Worm (Caenorhabditis elegans) whole organism, L2 larva: ENCODE data around the gene T05H10.4.

ENCODE experiments used
- C34F6.9 ChIP-seq: fragments of 150-350 bp; optimal IDR thresholded peaks from 2 replicates; lab custom pipeline; 2014; ENCODE audit warnings: missing biosample characterization, missing genetic modification characterization
- F13H6.1 ChIP-seq: sonication (generic microtip); optimal IDR thresholded peaks from 2 replicates; lab custom pipeline; 2016; ENCODE audit warnings: missing genetic modification characterization, missing compliant biosample characterization
- alr-1 ChIP-seq: fragments of 150-350 bp; optimal IDR thresholded peaks from 2 replicates; lab custom pipeline; 2014; ENCODE audit warnings: missing biosample characterization, missing genetic modification characterization
- ama-1 ChIP-seq: fragments of 150-350 bp; optimal IDR thresholded peaks from 2 replicates; lab custom pipeline; 2018; ENCODE audit warnings: inconsistent platforms
- blmp-1 ChIP-seq: sonication (generic microtip); optimal IDR thresholded peaks from 2 replicates; lab custom pipeline; 2017; ENCODE audit warnings: missing genetic modification characterization, mild to moderate bottlenecking, missing compliant biosample characterization, antibody characterized with exemption, moderate library complexity; ENCODE audit not compliant: insufficient read depth
- ceh-16 ChIP-seq: fragments of 150-350 bp; optimal IDR thresholded peaks from 2 replicates; lab custom pipeline; 2014; ENCODE audit warnings: missing biosample characterization, missing genetic modification characterization
- crh-2 ChIP-seq: sonication (generic microtip); optimal IDR thresholded peaks from 2 replicates; lab custom pipeline; 2017; ENCODE audit warnings: missing biosample characterization, missing genetic modification characterization
- egl-27 ChIP-seq: sonication (generic microtip); optimal IDR thresholded peaks from 3 replicates; lab custom pipeline; 2017; ENCODE audit warnings: missing biosample characterization, missing genetic modification reagents, missing genetic modification characterization
- fos-1 ChIP-seq: fragments of 150-350 bp; optimal IDR thresholded peaks from 2 replicates; lab custom pipeline; 2014; ENCODE audit warnings: missing biosample characterization, missing genetic modification characterization
- gmeb-1 ChIP-seq: fragments of 150-350 bp; optimal IDR thresholded peaks from 2 replicates; lab custom pipeline; 2014; ENCODE audit warnings: missing biosample characterization, missing genetic modification characterization
- lin-13 ChIP-seq: fragments of 150-350 bp; optimal IDR thresholded peaks from 2 replicates; lab custom pipeline; 2014; ENCODE audit warnings: missing biosample characterization, missing genetic modification reagents, missing genetic modification characterization
- lsy-2 ChIP-seq, 2 experiments: fragments of 150-350 bp in 1 of 2; sonication (generic microtip) in 1 of 2; optimal IDR thresholded peaks; 2 replicates each; lab custom pipeline; 2014 to 2017; ENCODE audit warnings: missing biosample characterization in 2 of 2, missing genetic modification characterization in 2 of 2
- mab-5 ChIP-seq: fragments of 150-350 bp; optimal IDR thresholded peaks from 2 replicates; lab custom pipeline; 2014; ENCODE audit warnings: missing biosample characterization, missing genetic modification characterization
- mdl-1 ChIP-seq, 2 experiments: fragments of 150-350 bp in 1 of 2; sonication (generic microtip) in 1 of 2; optimal IDR thresholded peaks; 2 replicates each; lab custom pipeline; 2017; ENCODE audit warnings: missing biosample characterization in 2 of 2, missing genetic modification characterization in 2 of 2
- nhr-10 ChIP-seq: sonication (generic microtip); optimal IDR thresholded peaks from 2 replicates; lab custom pipeline; 2017; ENCODE audit warnings: missing biosample characterization, missing genetic modification characterization
- nhr-129 ChIP-seq: fragments of 150-350 bp; optimal IDR thresholded peaks from 2 replicates; lab custom pipeline; 2014; ENCODE audit warnings: missing biosample characterization, missing genetic modification characterization
- nhr-21 ChIP-seq: fragments of 150-350 bp; optimal IDR thresholded peaks from 2 replicates; lab custom pipeline; 2014; ENCODE audit warnings: missing biosample characterization, missing genetic modification characterization
- nhr-23 ChIP-seq: fragments of 150-350 bp; optimal IDR thresholded peaks from 2 replicates; lab custom pipeline; 2014; ENCODE audit warnings: missing biosample characterization, missing genetic modification reagents, missing genetic modification characterization
- nhr-237 ChIP-seq: fragments of 150-350 bp; optimal IDR thresholded peaks from 2 replicates; lab custom pipeline; 2014; ENCODE audit warnings: missing biosample characterization, missing genetic modification characterization
- nhr-25 ChIP-seq: fragments of 150-350 bp; sonication (generic microtip); optimal IDR thresholded peaks from 3 replicates; lab custom pipeline; 2014; ENCODE audit warnings: missing biosample characterization, missing genetic modification characterization
- nhr-6 ChIP-seq: fragments of 150-350 bp; optimal IDR thresholded peaks from 2 replicates; lab custom pipeline; 2014; ENCODE audit warnings: missing biosample characterization, missing genetic modification characterization
- peb-1 ChIP-seq: fragments of 150-350 bp; optimal IDR thresholded peaks from 2 replicates; lab custom pipeline; 2014; ENCODE audit warnings: missing biosample characterization, missing genetic modification characterization
- sem-4 ChIP-seq: fragments of 150-350 bp; optimal IDR thresholded peaks from 2 replicates; lab custom pipeline; 2014; ENCODE audit warnings: missing biosample characterization, missing genetic modification reagents, missing genetic modification characterization
- sma-3 ChIP-seq: sonication (generic microtip); optimal IDR thresholded peaks from 2 replicates; lab custom pipeline; 2016; ENCODE audit warnings: missing genetic modification reagents, missing genetic modification characterization, missing compliant biosample characterization
- sma-9 ChIP-seq, 2 experiments: fragments of 150-350 bp in 1 of 2; sonication (generic microtip) in 1 of 2; optimal IDR thresholded peaks; 2 replicates each; lab custom pipeline; 2014 to 2016; ENCODE audit warnings: missing genetic modification characterization in 2 of 2, mild to moderate bottlenecking in 1 of 2, missing biosample characterization in 1 of 2, missing compliant biosample characterization in 1 of 2, missing genetic modification reagents in 1 of 2, moderate library complexity in 1 of 2
- snpc-4 ChIP-seq: fragments of 150-350 bp; optimal IDR thresholded peaks from 2 replicates; lab custom pipeline; 2014; ENCODE audit warnings: missing biosample characterization, missing genetic modification characterization
- unc-55 ChIP-seq: fragments of 150-350 bp; sonication (generic microtip); optimal IDR thresholded peaks from 3 replicates; lab custom pipeline; 2014; ENCODE audit warnings: missing biosample characterization, missing genetic modification reagents, missing genetic modification characterization
- unc-62 ChIP-seq: fragments of 150-350 bp; optimal IDR thresholded peaks from 2 replicates; lab custom pipeline; 2014; ENCODE audit warnings: missing biosample characterization, missing genetic modification reagents, missing genetic modification characterization
- zag-1 ChIP-seq: fragments of 150-350 bp; optimal IDR thresholded peaks from 2 replicates; lab custom pipeline; 2014; ENCODE audit warnings: missing biosample characterization, missing genetic modification characterization
- ztf-1 ChIP-seq: fragments of 200-800 bp; sonication (Bioruptor generic); conservative IDR thresholded peaks from 2 replicates; pipeline ENCODE4 v1.3.6; 2022; ENCODE audit warnings: missing genetic modification characterization, missing compliant biosample characterization
- ztf-11 ChIP-seq: sonication (generic microtip); optimal IDR thresholded peaks from 2 replicates; lab custom pipeline; 2017; ENCODE audit warnings: missing biosample characterization, missing genetic modification characterization
- ztf-4 ChIP-seq: fragments of 150-350 bp; optimal IDR thresholded peaks from 2 replicates; lab custom pipeline; 2014; ENCODE audit warnings: missing biosample characterization, missing genetic modification characterization

The T05H10.4 gene

ce11 chrII:8071012-8071625 lies 18.2 kb downstream of the T05H10.4 start:
- TF ChIP-seq gmeb-1 (tag; lab: Kevin White, UChicago) (no peak), sma-3 (GFP tag; lab: Kevin White, UChicago) (peak; percentile 46), ama-1 (lab: Kevin White, UChicago) (no peak), fos-1 (tag; lab: Kevin White, UChicago) (peak; percentile 36), nhr-21 (tag; lab: Kevin White, UChicago) (peak; percentile 30), sma-9 (GFP tag; optimal IDR thresholded peaks at IDR 0.05; lab: Kevin White, UChicago) (peak; percentile 53), sma-9 (tag; optimal IDR thresholded peaks at IDR 0.05; lab: Kevin White, UChicago) (no peak), crh-2 (peak; percentile 33), sem-4 (tag; lab: Kevin White, UChicago) (no peak), blmp-1 (tag; lab: Kevin White, UChicago) (peak; percentile 52)

ce11 chrII:8071801-8072544 lies 19.0 kb downstream of the T05H10.4 start:
- peak; percentile 3 for TF ChIP-seq egl-27 (tag; lab: Kevin White, UChicago)
- TF ChIP-seq unc-62 (GFP tag; lab: Kevin White, UChicago) = peak; percentile 63
- TF ChIP-seq nhr-10 (tag; lab: Kevin White, UChicago) = no peak
- TF ChIP-seq mab-5 = peak; percentile 48
- no peak for TF ChIP-seq alr-1 (tag; lab: Kevin White, UChicago)
- TF ChIP-seq mdl-1 (tag; optimal IDR thresholded peaks at IDR 0.05; lab: Kevin White, UChicago) = peak in 1 of 2 experiments; percentile 83
- peak; percentile 76 for TF ChIP-seq F13H6.1
- TF ChIP-seq snpc-4 = peak; percentile 38
- peak; percentile 45 for TF ChIP-seq nhr-6 (tag; lab: Kevin White, UChicago)
- TF ChIP-seq ztf-11 (tag; lab: Kevin White, UChicago) = no peak
- no peak for TF ChIP-seq ztf-1 (GFP tag; lab: Robert Waterston, UW)
- peak; percentile 80 for TF ChIP-seq nhr-129
- peak; percentile 18 for TF ChIP-seq ztf-4 (tag; lab: Kevin White, UChicago)
- TF ChIP-seq lsy-2 (tag; optimal IDR thresholded peaks at IDR 0.05; lab: Kevin White, UChicago) = peak in 1 of 2 experiments; percentile 80
- TF ChIP-seq crh-2 = peak; percentile 77
- TF ChIP-seq sma-9 (GFP tag; optimal IDR thresholded peaks at IDR 0.05; lab: Kevin White, UChicago) = peak; percentile 91
- TF ChIP-seq sma-9 (tag; optimal IDR thresholded peaks at IDR 0.05; lab: Kevin White, UChicago) = no peak
- TF ChIP-seq unc-55 = peak; percentile 45
- peak; percentile 76 for TF ChIP-seq nhr-21 (tag; lab: Kevin White, UChicago)
- TF ChIP-seq C34F6.9 (tag; lab: Kevin White, UChicago) = peak; percentile 81
- TF ChIP-seq nhr-237 (tag; lab: Kevin White, UChicago) = no peak
- TF ChIP-seq blmp-1 (tag; lab: Kevin White, UChicago) = peak; percentile 39
- peak; percentile 26 for TF ChIP-seq fos-1 (tag; lab: Kevin White, UChicago)
- peak; percentile 53 for TF ChIP-seq zag-1 (tag; lab: Kevin White, UChicago)
- TF ChIP-seq peb-1 (tag; lab: Kevin White, UChicago) = no peak
- TF ChIP-seq lin-13 (GFP tag; lab: Kevin White, UChicago) = peak; percentile 11
- peak; percentile 63 for TF ChIP-seq nhr-25

ce11 chrII:8073222-8073621 lies 20.3 kb downstream of the T05H10.4 start, which contains the start of gene gpcp-2:
gpcp-2 (minus strand) TSS chrII:8073374.
- TF ChIP-seq ceh-16 (tag; lab: Kevin White, UChicago) = no peak
- peak; percentile 39 for TF ChIP-seq fos-1 (tag; lab: Kevin White, UChicago)

DNA sequence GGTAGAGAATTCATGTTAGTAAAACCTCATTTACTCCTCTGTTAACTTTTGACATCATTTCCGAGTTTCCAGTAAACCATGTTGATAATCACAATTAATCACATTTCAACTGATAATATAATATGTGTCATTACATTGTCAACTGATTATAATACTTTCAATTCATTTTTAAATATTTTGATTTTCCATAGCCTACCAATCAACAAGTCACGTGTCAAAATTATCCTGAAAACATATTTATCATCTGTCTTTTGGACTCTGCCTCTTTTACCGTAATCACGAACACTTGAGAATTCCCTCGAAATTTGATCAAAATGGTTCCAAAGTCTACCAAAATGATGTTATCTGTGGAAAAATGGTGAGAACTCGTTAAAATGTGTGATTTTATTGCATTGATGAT lies 21.1 kb downstream of the T05H10.4 start:
- TF ChIP-seq fos-1 (tag; lab: Kevin White, UChicago) = peak; percentile 47
- TF ChIP-seq nhr-23 (tag; lab: Kevin White, UChicago) = no peak
